Fruit fly (Drosophila melanogaster) whole organism, prepupa: Measurements from ENCODE around the gene Spase25.

Experiments
- Blimp-1 ChIP-seq: fragments of 200-800 bp; sonication (Bioruptor generic); optimal IDR thresholded peaks from 3 replicates; lab custom pipeline; 2017; ENCODE audit warnings: missing biosample characterization, missing genetic modification characterization, mild to moderate bottlenecking, moderate library complexity, missing genetic modification reagents
- CG10631 ChIP-seq: fragments of 200-800 bp; sonication (Bioruptor generic); optimal IDR thresholded peaks from 2 replicates; lab custom pipeline; 2016; ENCODE audit warnings: missing biosample characterization, missing genetic modification characterization
- CG10669 ChIP-seq: fragments of 200-800 bp; sonication (Bioruptor generic); optimal IDR thresholded peaks from 3 replicates; lab custom pipeline; 2018; ENCODE audit warnings: missing biosample characterization, mild to moderate bottlenecking, missing genetic modification characterization, moderate library complexity
- CG11294 ChIP-seq: fragments of 200-800 bp; sonication (Bioruptor generic); IDR thresholded peaks from 2 replicates; pipeline ENCODE4 v1.3.6; 2022; ENCODE audit warnings: missing biosample characterization, missing genetic modification characterization
- CG15336 ChIP-seq: fragments of 200-800 bp; sonication (Bioruptor generic); IDR thresholded peaks from 2 replicates; pipeline ENCODE4 v1.3.6; 2022; ENCODE audit warnings: missing biosample characterization, missing genetic modification characterization
- CG16779 ChIP-seq: fragments of 200-800 bp; sonication (Bioruptor generic); optimal IDR thresholded peaks from 3 replicates; lab custom pipeline; 2017; ENCODE audit warnings: missing biosample characterization, mild to moderate bottlenecking, missing genetic modification characterization
- CG3032 ChIP-seq: fragments of 200-800 bp; optimal IDR thresholded peaks from 2 replicates; lab custom pipeline; 2019; ENCODE audit warnings: missing biosample characterization, mild to moderate bottlenecking, missing genetic modification characterization, moderate library complexity
- CG31627 ChIP-seq: fragments of 200-800 bp; sonication (Bioruptor generic); optimal IDR thresholded peaks from 3 replicates; lab custom pipeline; 2016; ENCODE audit warnings: missing biosample characterization, missing genetic modification characterization
- CG32006 ChIP-seq: fragments of 200-800 bp; sonication (Bioruptor generic); optimal IDR thresholded peaks from 3 replicates; lab custom pipeline; 2017; ENCODE audit warnings: missing biosample characterization, mild to moderate bottlenecking, missing genetic modification characterization
- CG3919 ChIP-seq: fragments of 200-800 bp; sonication (Bioruptor generic); optimal IDR thresholded peaks from 3 replicates; lab custom pipeline; 2016; ENCODE audit warnings: missing biosample characterization, missing genetic modification characterization
- CG6792 ChIP-seq: fragments of 200-800 bp; sonication (Bioruptor generic); optimal IDR thresholded peaks from 3 replicates; lab custom pipeline; 2016; ENCODE audit warnings: missing biosample characterization, missing genetic modification characterization
- CG6808 ChIP-seq: fragments of 200-800 bp; sonication (Bioruptor generic); optimal IDR thresholded peaks from 3 replicates; lab custom pipeline; 2017; ENCODE audit warnings: missing biosample characterization, missing genetic modification characterization, mild to moderate bottlenecking, moderate library complexity, missing genetic modification reagents
- CG6854 ChIP-seq: fragments of 200-800 bp; sonication (Bioruptor generic); optimal IDR thresholded peaks from 2 replicates; lab custom pipeline; 2017; ENCODE audit warnings: missing biosample characterization, mild to moderate bottlenecking, missing genetic modification characterization
- CG7368 ChIP-seq: fragments of 200-800 bp; sonication (Bioruptor generic); optimal IDR thresholded peaks from 3 replicates; lab custom pipeline; 2016; ENCODE audit warnings: missing biosample characterization, missing genetic modification characterization
- CG8632 ChIP-seq: fragments of 200-800 bp; sonication (Bioruptor generic); optimal IDR thresholded peaks from 3 replicates; lab custom pipeline; 2016; ENCODE audit warnings: missing biosample characterization, missing genetic modification characterization
- CG9139 ChIP-seq: fragments of 200-800 bp; sonication (Bioruptor generic); optimal IDR thresholded peaks from 3 replicates; lab custom pipeline; 2017; ENCODE audit warnings: missing biosample characterization, mild to moderate bottlenecking, missing genetic modification characterization
- Eip78C ChIP-seq: fragments of 200-800 bp; sonication (Bioruptor generic); peaks from one replicate; lab custom pipeline; 2016; ENCODE audit warnings: missing biosample characterization, missing genetic modification characterization
- Eip93F ChIP-seq: fragments of 200-800 bp; sonication (Bioruptor generic); optimal IDR thresholded peaks from 2 replicates; lab custom pipeline; 2016; ENCODE audit warnings: missing biosample characterization, mild to moderate bottlenecking, missing genetic modification characterization
- Ets21C ChIP-seq: fragments of 200-800 bp; sonication (Bioruptor generic); optimal IDR thresholded peaks from 3 replicates; lab custom pipeline; 2016; ENCODE audit warnings: missing biosample characterization, missing genetic modification characterization
- Ets96B ChIP-seq: fragments of 200-800 bp; optimal IDR thresholded peaks from 2 replicates; lab custom pipeline; 2019; ENCODE audit warnings: missing biosample characterization, mild to moderate bottlenecking, missing genetic modification characterization, moderate library complexity
- Gug ChIP-seq: fragments of 200-800 bp; sonication (Bioruptor generic); IDR thresholded peaks from 2 replicates; pipeline ENCODE4 v1.3.6; 2022; ENCODE audit warnings: missing biosample characterization, missing genetic modification characterization
- Hr38 ChIP-seq: sonication (Bioruptor generic); optimal IDR thresholded peaks from 2 replicates; lab custom pipeline; 2016; ENCODE audit warnings: missing biosample characterization, missing genetic modification characterization
- Hr39 ChIP-seq: fragments of 200-800 bp; sonication (Bioruptor generic); optimal IDR thresholded peaks from 2 replicates; lab custom pipeline; 2016; ENCODE audit warnings: missing biosample characterization, missing genetic modification characterization
- Hr4 ChIP-seq: fragments of 200-800 bp; sonication (Bioruptor generic); optimal IDR thresholded peaks from 3 replicates; lab custom pipeline; 2016; ENCODE audit warnings: missing biosample characterization, missing genetic modification characterization
- Lpt ChIP-seq: fragments of 200-800 bp; sonication (Bioruptor generic); optimal IDR thresholded peaks from 3 replicates; lab custom pipeline; 2016; ENCODE audit warnings: missing biosample characterization, missing genetic modification characterization
- OdsH ChIP-seq: fragments of 200-800 bp; sonication (Bioruptor generic); optimal IDR thresholded peaks from 3 replicates; lab custom pipeline; 2016; ENCODE audit warnings: missing biosample characterization, missing genetic modification characterization
- Smox ChIP-seq: fragments of 200-800 bp; sonication (Bioruptor generic); optimal IDR thresholded peaks from 3 replicates; lab custom pipeline; 2016; ENCODE audit warnings: missing biosample characterization, missing genetic modification characterization
- Sox102F ChIP-seq: fragments of 200-800 bp; sonication (Bioruptor generic); optimal IDR thresholded peaks from 2 replicates; lab custom pipeline; 2016; ENCODE audit warnings: missing biosample characterization, mild to moderate bottlenecking, missing genetic modification characterization
- Sox14 ChIP-seq: fragments of 200-800 bp; sonication (Bioruptor generic); optimal IDR thresholded peaks from 3 replicates; lab custom pipeline; 2016; ENCODE audit warnings: missing biosample characterization, missing genetic modification characterization
- Sox15 ChIP-seq: fragments of 200-800 bp; sonication (Bioruptor generic); optimal IDR thresholded peaks from 3 replicates; lab custom pipeline; 2016; ENCODE audit warnings: missing biosample characterization, missing genetic modification characterization
- achi ChIP-seq: fragments of 200-800 bp; sonication (Bioruptor generic); optimal IDR thresholded peaks from 3 replicates; lab custom pipeline; 2016; ENCODE audit warnings: missing biosample characterization, missing genetic modification characterization
- acj6 ChIP-seq: fragments of 200-800 bp; sonication (Bioruptor generic); optimal IDR thresholded peaks from 3 replicates; lab custom pipeline; 2016; ENCODE audit warnings: missing biosample characterization, missing genetic modification characterization
- dac ChIP-seq: fragments of 200-800 bp; sonication (Bioruptor generic); optimal IDR thresholded peaks from 2 replicates; lab custom pipeline; 2017; ENCODE audit warnings: missing biosample characterization, mild to moderate bottlenecking, missing genetic modification characterization
- dsx ChIP-seq: fragments of 200-800 bp; optimal IDR thresholded peaks from 3 replicates; lab custom pipeline; 2019; ENCODE audit warnings: missing biosample characterization, mild to moderate bottlenecking, missing genetic modification characterization, moderate library complexity; ENCODE audit not compliant: poor library complexity, severe bottlenecking
- eg ChIP-seq: fragments of 200-800 bp; sonication (Bioruptor generic); IDR thresholded peaks from 3 replicates; pipeline ENCODE4 v1.3.6; 2022; ENCODE audit warnings: missing biosample characterization, missing genetic modification characterization
- esn ChIP-seq: fragments of 200-800 bp; sonication (Bioruptor generic); optimal IDR thresholded peaks from 2 replicates; lab custom pipeline; 2016; ENCODE audit warnings: missing biosample characterization, mild to moderate bottlenecking, missing genetic modification characterization, moderate library complexity
- fd59A ChIP-seq: fragments of 200-800 bp; sonication (Bioruptor generic); optimal IDR thresholded peaks from 2 replicates; lab custom pipeline; 2017; ENCODE audit warnings: missing biosample characterization, mild to moderate bottlenecking, missing genetic modification characterization, missing genetic modification reagents
- fkh ChIP-seq: fragments of 200-800 bp; sonication (Bioruptor generic); optimal IDR thresholded peaks from 3 replicates; lab custom pipeline; 2017; ENCODE audit warnings: missing biosample characterization, mild to moderate bottlenecking, missing genetic modification characterization, moderate library complexity
- lz ChIP-seq: fragments of 200-800 bp; sonication (Bioruptor generic); optimal IDR thresholded peaks from 3 replicates; lab custom pipeline; 2016; ENCODE audit warnings: missing biosample characterization, missing genetic modification characterization
- pdm3 ChIP-seq: fragments of 200-800 bp; sonication (Bioruptor generic); optimal IDR thresholded peaks from 3 replicates; lab custom pipeline; 2016; ENCODE audit warnings: missing biosample characterization, missing genetic modification characterization
- topi ChIP-seq: fragments of 200-800 bp; sonication (Bioruptor generic); optimal IDR thresholded peaks from 3 replicates; lab custom pipeline; 2016; ENCODE audit warnings: missing biosample characterization, missing genetic modification characterization
- vri ChIP-seq: fragments of 200-800 bp; sonication (Bioruptor generic); optimal IDR thresholded peaks from 3 replicates; lab custom pipeline; 2016; ENCODE audit warnings: missing biosample characterization, mild to moderate bottlenecking, missing genetic modification characterization

Gene Spase25

DNA sequence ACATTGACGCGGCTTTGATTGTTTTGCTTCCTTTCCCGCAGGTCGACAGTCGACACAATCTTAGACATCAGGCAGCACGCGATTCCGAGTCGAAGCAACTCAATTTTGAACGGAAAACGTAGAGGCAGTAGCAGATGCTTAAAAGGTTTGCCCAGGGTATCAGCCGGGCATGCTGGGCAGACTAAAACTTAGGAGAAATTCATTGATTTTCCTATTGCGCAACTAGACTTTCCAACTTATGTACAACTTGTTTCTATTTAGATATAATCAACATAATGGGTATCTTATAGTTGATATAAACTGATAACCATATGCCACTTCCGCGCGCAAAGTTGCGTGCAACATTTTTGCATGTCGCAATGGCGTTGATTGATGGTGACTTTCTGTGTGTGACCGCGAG is 18.3 kb upstream of the Spase25 start:
- 0 out of 2 replicates have a peak, but pooled peaks have one; percentile 30 for TF ChIP-seq CG15336 (GFP tag; lab: Robert Waterston, UW)
- TF ChIP-seq CG8632: no peak

DNA sequence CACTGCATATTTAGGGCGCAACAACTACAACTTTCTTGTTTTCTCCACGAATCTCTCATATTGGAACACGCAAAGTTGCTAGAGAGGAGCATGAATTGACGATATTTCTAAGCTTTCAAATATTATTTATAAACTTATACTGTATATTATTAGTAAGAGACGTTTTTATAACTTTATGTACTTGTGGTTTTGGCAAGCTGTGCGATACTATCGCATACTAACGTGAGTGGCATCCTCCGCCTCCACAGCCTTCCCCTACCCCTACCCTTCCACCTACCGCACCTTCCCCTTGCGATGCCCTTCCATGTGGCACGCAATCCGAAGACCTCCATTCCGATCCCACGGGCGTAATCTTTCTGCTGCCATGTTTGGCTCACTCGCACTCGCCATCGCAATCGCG is 16.7 kb upstream of the Spase25 start:
- TF ChIP-seq CG32006 (GFP tag; lab: Kevin White, UChicago) (no peak), CG3919 (no peak), eg (no peak), dac (GFP tag; lab: Kevin White, UChicago) (no peak), Lpt (GFP tag; lab: Kevin White, UChicago) (no peak), lz (GFP tag; lab: Kevin White, UChicago) (no peak), CG16779 (no peak), acj6 (GFP tag; lab: Kevin White, UChicago) (no peak), Smox (no peak)

DNA sequence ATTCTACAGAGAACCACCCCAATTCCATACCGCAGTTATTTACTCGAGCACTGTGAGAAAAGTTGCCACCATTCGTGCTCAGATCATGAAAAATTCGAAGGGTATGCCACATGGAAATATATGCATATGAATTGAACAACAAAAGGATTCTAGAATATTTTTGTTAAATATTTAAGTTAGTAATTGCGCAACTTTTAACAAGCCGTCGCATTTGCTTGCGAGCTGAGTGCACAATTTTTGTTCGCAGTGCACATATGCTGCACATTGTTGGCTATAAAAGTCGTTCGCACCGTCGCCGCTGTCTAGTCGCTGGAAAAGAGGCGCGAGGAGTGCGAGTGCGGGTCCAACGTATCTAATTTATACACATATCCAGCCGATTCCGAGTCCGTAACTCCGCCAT is 8.3 kb upstream of the Spase25 start, which contains the start of gene Cyp4g15:
Cyp4g15 (plus strand) TSS at position 301 of the 400 bp plus-strand sequence.
- no peak for TF ChIP-seq dsx (GFP tag; lab: Kevin White, UChicago)
- TF ChIP-seq Eip78C (GFP tag; lab: Kevin White, UChicago): peak; percentile 24
- TF ChIP-seq Hr38: no peak
- peak; percentile 5 for TF ChIP-seq Hr4 (GFP tag; lab: Kevin White, UChicago)
- no peak for TF ChIP-seq CG31627
- TF ChIP-seq achi (GFP tag; lab: Kevin White, UChicago): no peak
- TF ChIP-seq Ets96B: no peak
- no peak for TF ChIP-seq Hr39 (GFP tag; lab: Kevin White, UChicago)

DNA sequence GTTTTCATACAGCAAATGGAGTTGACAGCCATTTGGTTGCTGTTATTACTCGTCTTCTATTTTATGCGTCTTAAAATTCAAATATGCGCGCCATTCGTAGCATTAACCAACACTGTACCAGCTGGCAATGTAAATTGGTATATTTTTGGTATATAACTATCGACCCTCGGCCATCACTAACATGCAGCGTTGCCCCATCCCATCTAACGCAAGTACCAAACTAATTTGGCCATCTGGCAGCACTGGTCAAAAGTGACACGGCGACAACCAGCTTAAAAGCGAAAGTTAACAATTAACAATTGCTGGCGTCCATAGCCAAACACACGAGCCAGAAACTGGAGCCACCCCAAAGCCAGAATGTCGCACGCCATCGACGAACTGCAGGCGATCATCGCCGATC is 1.8 kb upstream of the Spase25 start, which contains the start of gene Uba5:
Uba5 (plus strand) TSS at position 222 of the 400 bp plus-strand sequence.
- TF ChIP-seq Eip78C (GFP tag; lab: Kevin White, UChicago) (peak; percentile 22), Blimp-1 (peak; percentile 98), CG3919 (no peak)
- TF ChIP-seq, all 60 proteins: peak for 2

DNA sequence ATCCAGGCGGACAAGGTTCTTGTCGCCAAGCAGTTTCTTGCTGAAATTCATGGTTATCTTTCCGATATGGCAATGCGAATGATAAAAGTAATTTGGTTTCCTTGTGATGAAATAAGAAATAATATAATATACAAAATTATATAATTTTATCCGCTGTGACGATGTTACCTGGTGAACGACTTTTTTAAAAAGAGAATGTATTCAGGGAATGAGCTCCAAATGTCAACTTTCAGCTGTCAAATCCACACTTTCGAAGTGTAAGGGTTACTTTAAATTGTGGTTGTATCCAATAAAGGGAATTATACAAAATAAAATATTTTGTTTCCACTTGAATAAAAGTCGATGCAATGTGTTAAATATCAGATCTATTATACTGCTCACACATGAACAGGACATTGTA is 6.4 kb downstream of the Spase25 start, which contains the start of gene CG33235:
CG33235 (minus strand) TSS at position 101 of the 400 bp plus-strand sequence.
- TF ChIP-seq Eip93F (no peak), topi (GFP tag; lab: Kevin White, UChicago) (no peak), CG3919 (no peak), CG6854 (GFP tag; lab: Kevin White, UChicago) (no peak), CG15336 (GFP tag; lab: Robert Waterston, UW) (no peak), Sox15 (GFP tag; lab: Kevin White, UChicago) (no peak), CG32006 (GFP tag; lab: Kevin White, UChicago) (no peak), Sox14 (GFP tag; lab: Kevin White, UChicago) (no peak), OdsH (GFP tag; lab: Kevin White, UChicago) (no peak), Gug (GFP tag; lab: Robert Waterston, UW) (no peak), CG8632 (no peak), Smox (no peak), CG10669 (GFP tag; lab: Kevin White, UChicago) (no peak), lz (GFP tag; lab: Kevin White, UChicago) (no peak), fd59A (GFP tag; lab: Kevin White, UChicago) (no peak), CG10631 (GFP tag; lab: Kevin White, UChicago) (no peak), achi (GFP tag; lab: Kevin White, UChicago) (no peak), CG7368 (no peak)

DNA sequence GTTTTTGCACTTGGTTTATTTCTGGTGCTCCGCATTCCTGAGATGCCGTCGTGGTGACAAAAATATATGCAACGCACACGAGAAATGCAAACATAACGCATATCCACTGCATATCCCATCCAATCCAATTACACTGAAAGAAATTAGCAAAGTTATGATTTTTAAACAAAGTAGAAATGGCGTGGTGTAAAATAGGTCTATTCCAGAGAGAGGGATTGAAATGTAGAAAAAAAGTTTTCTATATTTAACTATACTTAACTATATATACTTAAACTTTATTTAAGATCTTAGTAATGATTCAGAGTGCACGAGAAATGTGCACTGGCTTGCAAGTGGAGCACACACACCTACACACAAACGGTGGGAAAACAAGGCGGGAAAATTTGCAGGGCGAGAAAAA is 7.2 kb downstream of the Spase25 start:
- peak; percentile 7 for TF ChIP-seq acj6 (GFP tag; lab: Kevin White, UChicago)
- TF ChIP-seq CG9139: no peak
- no peak for TF ChIP-seq Hr39 (GFP tag; lab: Kevin White, UChicago)
- no peak for TF ChIP-seq CG8632
- TF ChIP-seq CG6792 (GFP tag; lab: Kevin White, UChicago): no peak
- no peak for TF ChIP-seq Ets21C (GFP tag; lab: Kevin White, UChicago)
- no peak for TF ChIP-seq fkh
- TF ChIP-seq pdm3 (GFP tag; lab: Kevin White, UChicago): peak; percentile 8
- TF ChIP-seq CG11294 (GFP tag; lab: Robert Waterston, UW): no peak
- no peak for TF ChIP-seq vri (GFP tag; lab: Kevin White, UChicago)
- TF ChIP-seq CG3032: no peak
- TF ChIP-seq CG10669 (GFP tag; lab: Kevin White, UChicago): peak; percentile 12
- TF ChIP-seq CG31627: no peak
- TF ChIP-seq Sox102F (GFP tag; lab: Kevin White, UChicago): no peak
- no peak for TF ChIP-seq Smox
- no peak for TF ChIP-seq esn (GFP tag; lab: Kevin White, UChicago)
- TF ChIP-seq Eip78C (GFP tag; lab: Kevin White, UChicago): peak; percentile 80
- TF ChIP-seq Gug (GFP tag; lab: Robert Waterston, UW): no peak
- peak; percentile 72 for TF ChIP-seq CG32006 (GFP tag; lab: Kevin White, UChicago)
- TF ChIP-seq CG6808 (GFP tag; lab: Kevin White, UChicago): peak; percentile 1
